Worm (Caenorhabditis elegans) whole organism, L3 larva: ENCODE measurements around the gene F54C8.1.

Experiments used
- ZK546.5 ChIP-seq: sonication (generic microtip); optimal IDR thresholded peaks from 2 replicates; lab custom pipeline; 2017; ENCODE audit warnings: missing biosample characterization, missing genetic modification characterization
- ama-1 ChIP-seq: fragments of 150-350 bp; optimal IDR thresholded peaks from 2 replicates; lab custom pipeline; 2018
- ceh-9 ChIP-seq: sonication (generic microtip); optimal IDR thresholded peaks from 2 replicates; lab custom pipeline; 2018; ENCODE audit warnings: missing biosample characterization, missing genetic modification characterization
- elt-2 ChIP-seq: sonication (generic microtip); optimal IDR thresholded peaks from 2 replicates; lab custom pipeline; 2016; ENCODE audit warnings: missing genetic modification reagents, mild to moderate bottlenecking, missing genetic modification characterization, missing compliant biosample characterization
- mml-1 ChIP-seq: fragments of 150-350 bp; sonication (generic microtip); optimal IDR thresholded peaks from 3 replicates; lab custom pipeline; 2014; ENCODE audit warnings: missing biosample characterization, missing genetic modification characterization
- nhr-28 ChIP-seq: fragments of 150-350 bp; optimal IDR thresholded peaks from 2 replicates; lab custom pipeline; 2014; ENCODE audit warnings: missing biosample characterization, missing genetic modification characterization
- nhr-77 ChIP-seq: fragments of 150-350 bp; optimal IDR thresholded peaks from 2 replicates; lab custom pipeline; 2014; ENCODE audit warnings: missing biosample characterization, missing genetic modification characterization
- snpc-4 ChIP-seq: fragments of 150-350 bp; optimal IDR thresholded peaks from 2 replicates; lab custom pipeline; 2014; ENCODE audit warnings: missing biosample characterization, missing genetic modification characterization
- unc-39 ChIP-seq: sonication (generic microtip); optimal IDR thresholded peaks from 4 replicates; lab custom pipeline; 2017; ENCODE audit warnings: missing biosample characterization, missing genetic modification characterization

DNA sequence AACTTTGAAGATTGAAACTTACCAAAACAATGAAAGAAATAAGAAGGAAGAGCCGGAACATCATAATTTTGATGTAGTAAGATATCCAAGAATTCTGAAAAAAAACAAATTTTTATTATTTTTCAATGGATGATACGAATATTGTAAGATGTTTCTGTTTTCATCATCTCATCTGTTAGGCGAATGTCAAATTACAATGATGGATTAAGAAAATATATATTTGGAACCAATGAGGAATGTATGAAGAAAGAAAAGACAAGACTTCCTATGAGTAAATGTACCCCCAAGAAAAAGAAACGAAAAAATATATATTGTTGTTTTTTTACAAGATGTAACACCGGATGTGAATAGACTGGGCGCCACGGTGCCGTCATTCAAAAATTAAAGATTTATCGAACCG lies 13.2 kb upstream of the F54C8.1 start, which contains the start of gene T26G10.5:
- TF ChIP-seq mml-1 (no peak), nhr-77 (tag; lab: Kevin White, UChicago) (no peak), nhr-28 (tag; lab: Kevin White, UChicago) (no peak), ceh-9 (tag; lab: Kevin White, UChicago) (no peak), ZK546.5 (tag; lab: Kevin White, UChicago) (no peak), unc-39 (no peak), snpc-4 (no peak), elt-2 (tag; lab: Kevin White, UChicago) (no peak), ama-1 (lab: Kevin White, UChicago) (no peak)
